Fruit fly (Drosophila melanogaster) whole organism, embryonic: ENCODE results near the gene CG5808.

Experiments used
- Ada2b ChIP-seq: fragments of 200-800 bp; sonication (Bioruptor generic); IDR thresholded peaks from 2 replicates; pipeline ENCODE4 v1.3.6; 2022; ENCODE audit warnings: missing biosample characterization, missing genetic modification characterization
- Aef1 ChIP-seq: fragments of 200-800 bp; sonication (Bioruptor generic); IDR thresholded peaks from 3 replicates; pipeline ENCODE4 v1.3.6; 2022; ENCODE audit warnings: missing biosample characterization, missing genetic modification characterization
- B-H2 ChIP-seq: fragments of 200-800 bp; sonication (Bioruptor generic); optimal IDR thresholded peaks from 2 replicates; lab custom pipeline; 2018; ENCODE audit warnings: missing biosample characterization, mild to moderate bottlenecking, missing genetic modification characterization
- BtbVII ChIP-seq: fragments of 200-800 bp; sonication (Bioruptor generic); optimal IDR thresholded peaks from 3 replicates; lab custom pipeline; 2017; ENCODE audit warnings: missing biosample characterization, mild to moderate bottlenecking, missing genetic modification characterization
- CG10565 ChIP-seq: fragments of 200-800 bp; sonication (Bioruptor generic); optimal IDR thresholded peaks from 3 replicates; lab custom pipeline; 2016; ENCODE audit warnings: missing biosample characterization, mild to moderate bottlenecking, missing genetic modification characterization
- CG11398 ChIP-seq: fragments of 200-800 bp; sonication (Bioruptor generic); optimal IDR thresholded peaks from 2 replicates; lab custom pipeline; 2016; ENCODE audit warnings: missing biosample characterization, missing genetic modification characterization
- CG13424 ChIP-seq: fragments of 200-800 bp; sonication (Bioruptor generic); optimal IDR thresholded peaks from 2 replicates; lab custom pipeline; 2019; ENCODE audit warnings: missing biosample characterization, mild to moderate bottlenecking, missing genetic modification characterization, moderate library complexity
- CG15269 ChIP-seq: fragments of 200-800 bp; sonication (Bioruptor generic); optimal IDR thresholded peaks from 2 replicates; lab custom pipeline; 2018; ENCODE audit warnings: missing biosample characterization, mild to moderate bottlenecking, missing genetic modification characterization, moderate library complexity
- CG15514 ChIP-seq: fragments of 200-800 bp; sonication (Bioruptor generic); optimal IDR thresholded peaks from 3 replicates; lab custom pipeline; 2017; ENCODE audit warnings: missing biosample characterization, missing genetic modification characterization, mild to moderate bottlenecking, moderate library complexity, missing genetic modification reagents
- CG17359 ChIP-seq: fragments of 200-800 bp; sonication (Bioruptor generic); optimal IDR thresholded peaks from 3 replicates; lab custom pipeline; 2018; ENCODE audit warnings: missing biosample characterization, mild to moderate bottlenecking, missing genetic modification characterization, moderate library complexity
- CG17612 ChIP-seq: fragments of 200-800 bp; sonication (Bioruptor generic); IDR thresholded peaks from 2 replicates; pipeline ENCODE4 v1.3.6; 2022; ENCODE audit warnings: missing biosample characterization, missing genetic modification characterization
- CG17829 ChIP-seq: fragments of 200-800 bp; optimal IDR thresholded peaks from 2 replicates; lab custom pipeline; 2019; ENCODE audit warnings: missing biosample characterization, mild to moderate bottlenecking, missing genetic modification characterization, moderate library complexity
- CG18011 ChIP-seq: fragments of 200-800 bp; sonication (Bioruptor generic); optimal IDR thresholded peaks from 2 replicates; lab custom pipeline; 2017; ENCODE audit warnings: missing biosample characterization, missing genetic modification characterization, mild to moderate bottlenecking, moderate library complexity, missing genotype
- CG30431 ChIP-seq: fragments of 200-800 bp; sonication (Bioruptor generic); optimal IDR thresholded peaks from 2 replicates; lab custom pipeline; 2017; ENCODE audit warnings: missing biosample characterization, missing genetic modification characterization
- CG3065 ChIP-seq: fragments of 200-800 bp; sonication (Bioruptor generic); optimal IDR thresholded peaks from 2 replicates; lab custom pipeline; 2016; ENCODE audit warnings: missing biosample characterization, missing genetic modification characterization
- CG4328 ChIP-seq: fragments of 200-800 bp; sonication (Bioruptor generic); optimal IDR thresholded peaks from 3 replicates; lab custom pipeline; 2017; ENCODE audit warnings: missing biosample characterization, missing genetic modification reagents, missing genetic modification characterization
- CG4424 ChIP-seq: fragments of 200-800 bp; sonication (Bioruptor generic); optimal IDR thresholded peaks from 3 replicates; lab custom pipeline; 2016; ENCODE audit warnings: missing biosample characterization, missing genetic modification characterization
- CG6813 ChIP-seq: fragments of 200-800 bp; sonication (Bioruptor generic); optimal IDR thresholded peaks from 2 replicates; lab custom pipeline; 2017; ENCODE audit warnings: missing biosample characterization, missing genetic modification characterization, mild to moderate bottlenecking, moderate library complexity, missing genetic modification reagents
- CG6854 ChIP-seq: fragments of 200-800 bp; sonication (Bioruptor generic); optimal IDR thresholded peaks from 3 replicates; lab custom pipeline; 2017; ENCODE audit warnings: missing biosample characterization, mild to moderate bottlenecking, missing genetic modification characterization
- CG7786 ChIP-seq: fragments of 200-800 bp; sonication (Bioruptor generic); optimal IDR thresholded peaks from 2 replicates; lab custom pipeline; 2016; ENCODE audit warnings: missing biosample characterization, missing genetic modification characterization
- CG8089 ChIP-seq: fragments of 200-800 bp; sonication (Bioruptor generic); optimal IDR thresholded peaks from 3 replicates; lab custom pipeline; 2016; ENCODE audit warnings: missing biosample characterization, missing genetic modification characterization
- D19B ChIP-seq: fragments of 200-800 bp; sonication (Bioruptor generic); optimal IDR thresholded peaks from 2 replicates; lab custom pipeline; 2017; ENCODE audit warnings: missing biosample characterization, mild to moderate bottlenecking, missing genetic modification characterization
- Dbx ChIP-seq: fragments of 200-800 bp; sonication (Bioruptor generic); IDR thresholded peaks from 3 replicates; pipeline ENCODE4 v1.3.6; 2022; ENCODE audit warnings: missing biosample characterization, missing genetic modification characterization
- Dll ChIP-seq: fragments of 200-800 bp; sonication (Bioruptor generic); IDR thresholded peaks from 4 replicates; pipeline ENCODE4 v1.3.6; 2022; ENCODE audit warnings: missing biosample characterization, missing genetic modification characterization; ENCODE audit not compliant: partially characterized antibody
- Doc2 ChIP-seq: fragments of 200-800 bp; sonication (Bioruptor generic); IDR thresholded peaks from 2 replicates; pipeline ENCODE4 v1.3.6; 2022; ENCODE audit warnings: missing biosample characterization, missing genetic modification characterization
- Ets65A ChIP-seq: fragments of 200-800 bp; sonication (Bioruptor generic); peaks from one replicate; lab custom pipeline; 2016; ENCODE audit warnings: missing biosample characterization, missing genetic modification characterization
- H2.0 ChIP-seq: fragments of 200-800 bp; sonication (Bioruptor generic); IDR thresholded peaks from 2 replicates; pipeline ENCODE4 v1.3.6; 2022; ENCODE audit warnings: missing biosample characterization, missing genetic modification characterization
- HLH4C ChIP-seq: fragments of 200-800 bp; sonication (Bioruptor generic); IDR thresholded peaks from 3 replicates; pipeline ENCODE4 v1.3.6; 2022; ENCODE audit warnings: missing biosample characterization, missing genetic modification characterization; ENCODE audit not compliant: partially characterized antibody
- Hey ChIP-seq: fragments of 200-800 bp; sonication (Bioruptor generic); optimal IDR thresholded peaks from 3 replicates; lab custom pipeline; 2018; ENCODE audit warnings: missing biosample characterization, mild to moderate bottlenecking, missing genetic modification characterization
- Lhr ChIP-seq: fragments of 200-800 bp; sonication (Bioruptor generic); optimal IDR thresholded peaks from 3 replicates; lab custom pipeline; 2017; ENCODE audit warnings: mild to moderate bottlenecking, missing biosample characterization, missing genetic modification reagents, missing genetic modification characterization
- Mad ChIP-seq: fragments of 200-800 bp; sonication (Bioruptor generic); optimal IDR thresholded peaks from 2 replicates; lab custom pipeline; 2016; ENCODE audit warnings: missing biosample characterization, missing genetic modification characterization
- Nf-YA ChIP-seq: fragments of 200-800 bp; sonication (Bioruptor generic); IDR thresholded peaks from 2 replicates; pipeline ENCODE4 v1.3.6; 2022; ENCODE audit warnings: missing biosample characterization, missing genetic modification characterization
- Scr ChIP-seq: fragments of 200-800 bp; sonication (Bioruptor generic); IDR thresholded peaks from 2 replicates; pipeline ENCODE4 v1.3.6; 2022; ENCODE audit warnings: missing biosample characterization, missing genetic modification characterization; ENCODE audit not compliant: partially characterized antibody
- az2 ChIP-seq: fragments of 200-800 bp; sonication (Bioruptor generic); optimal IDR thresholded peaks from 3 replicates; lab custom pipeline; 2016; ENCODE audit warnings: missing biosample characterization, missing genetic modification characterization
- caup ChIP-seq: fragments of 200-800 bp; sonication (Bioruptor generic); optimal IDR thresholded peaks from 3 replicates; lab custom pipeline; 2017; ENCODE audit warnings: missing biosample characterization, mild to moderate bottlenecking, missing genetic modification characterization, moderate library complexity; ENCODE audit not compliant: severe bottlenecking
- danr ChIP-seq: fragments of 200-800 bp; sonication (Bioruptor generic); IDR thresholded peaks from 2 replicates; pipeline ENCODE4 v1.3.6; 2022; ENCODE audit warnings: missing biosample characterization, missing genetic modification characterization
- ftz-f1 ChIP-seq: fragments of 200-800 bp; sonication (Bioruptor generic); optimal IDR thresholded peaks from 2 replicates; lab custom pipeline; 2016; ENCODE audit warnings: missing biosample characterization, missing genetic modification characterization
- grau ChIP-seq: fragments of 200-800 bp; optimal IDR thresholded peaks from 3 replicates; lab custom pipeline; 2019; ENCODE audit warnings: missing biosample characterization, mild to moderate bottlenecking, missing genetic modification characterization, moderate library complexity
- jumu ChIP-seq: fragments of 200-800 bp; sonication (Bioruptor generic); optimal IDR thresholded peaks from 3 replicates; lab custom pipeline; 2016; ENCODE audit warnings: missing biosample characterization, missing genetic modification characterization
- lilli ChIP-seq: fragments of 200-800 bp; sonication (Bioruptor generic); optimal IDR thresholded peaks from 3 replicates; lab custom pipeline; 2016; ENCODE audit warnings: missing biosample characterization, missing genetic modification characterization
- mirr ChIP-seq: fragments of 200-800 bp; sonication (Bioruptor generic); optimal IDR thresholded peaks from 3 replicates; lab custom pipeline; 2018; ENCODE audit warnings: missing biosample characterization, mild to moderate bottlenecking, missing genetic modification characterization
- pita ChIP-seq: fragments of 200-800 bp; sonication (Bioruptor generic); optimal IDR thresholded peaks from 2 replicates; lab custom pipeline; 2017; ENCODE audit warnings: missing biosample characterization, mild to moderate bottlenecking, missing genetic modification characterization
- prd ChIP-seq, 3 experiments: fragments of >200 bp in 2 of 3; fragments of 200-800 bp in 1 of 3; sonication (Bioruptor generic) in 1 of 3; optimal IDR thresholded peaks in 2 of 3; IDR thresholded peaks in 1 of 3; 2 replicates in 2 of 3; 3 replicates in 1 of 3; pipeline versions ENCODE4 v1.3.6 to Lab custom; 2017 to 2022; ENCODE audit warnings: missing biosample characterization in 1 of 3, missing genetic modification characterization in 1 of 3
- schlank ChIP-seq: fragments of 200-800 bp; sonication (Bioruptor generic); optimal IDR thresholded peaks from 2 replicates; lab custom pipeline; 2018; ENCODE audit warnings: missing biosample characterization, mild to moderate bottlenecking, missing genetic modification characterization
- sens ChIP-seq: fragments of 200-800 bp; sonication (Bioruptor generic); peaks from one replicate; lab custom pipeline; 2016; ENCODE audit warnings: missing biosample characterization, missing genetic modification characterization
- so ChIP-seq: fragments of 200-800 bp; sonication (Bioruptor generic); IDR thresholded peaks from 3 replicates; pipeline ENCODE4 v1.3.6; 2022; ENCODE audit warnings: missing biosample characterization, missing genetic modification characterization
- stc ChIP-seq: fragments of 200-800 bp; sonication (Bioruptor generic); IDR thresholded peaks from 2 replicates; pipeline ENCODE4 v1.3.6; 2022; ENCODE audit warnings: missing biosample characterization, missing genetic modification characterization
- stwl ChIP-seq: fragments of 200-800 bp; sonication (Bioruptor generic); optimal IDR thresholded peaks from 3 replicates; lab custom pipeline; 2018; ENCODE audit warnings: missing biosample characterization, mild to moderate bottlenecking, missing genetic modification characterization, moderate library complexity
- unpg ChIP-seq: fragments of 200-800 bp; sonication (Bioruptor generic); optimal IDR thresholded peaks from 3 replicates; lab custom pipeline; 2018; ENCODE audit warnings: missing biosample characterization, mild to moderate bottlenecking, missing genetic modification characterization, moderate library complexity
- wor ChIP-seq: fragments of 200-800 bp; sonication (Bioruptor generic); IDR thresholded peaks from 2 replicates; pipeline ENCODE4 v1.3.6; 2022; ENCODE audit warnings: missing biosample characterization, missing genetic modification characterization

CG5808 gene

DNA sequence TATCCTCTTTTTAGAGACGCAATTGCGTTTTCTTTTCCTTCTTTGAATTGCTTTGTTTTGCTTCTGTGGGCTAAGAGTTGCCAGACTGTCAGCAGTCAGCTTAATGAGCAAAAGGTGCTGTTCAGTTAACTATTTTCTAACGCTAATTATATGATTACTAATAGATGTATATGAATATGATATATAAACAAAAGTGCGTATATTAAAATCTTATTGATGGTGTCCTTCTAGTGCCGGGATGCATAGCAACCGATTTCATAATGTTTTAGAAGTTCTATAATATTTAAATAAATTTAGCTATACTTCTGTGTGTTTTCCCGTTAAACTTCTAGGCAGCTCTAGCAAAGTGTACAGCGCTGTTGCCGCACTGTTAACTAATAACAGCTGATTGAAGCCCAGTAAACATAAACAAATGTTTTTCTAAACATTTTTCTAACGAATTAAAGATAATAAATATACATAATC, 13.1 kb upstream of the CG5808 start, which contains the start of the genes Kaz and CG43273 (continued):
- TF ChIP-seq CG3065 (GFP tag; lab: Kevin White, UChicago) = no peak
- 0 out of 2 replicates have a peak, but pooled peaks have one; percentile 11 for TF ChIP-seq stc (GFP tag; lab: Robert Waterston, UW)
- peak; percentile 23 for TF ChIP-seq CG4328 (GFP tag; lab: Kevin White, UChicago)
- TF ChIP-seq Dll (GFP tag; lab: Robert Waterston, UW) = 0 out of 4 replicates have a peak, but pooled peaks have one; percentile 25
- TF ChIP-seq mirr = no peak
- TF ChIP-seq pita = no peak
- no peak for TF ChIP-seq B-H2
- no peak for TF ChIP-seq Dbx (GFP tag; lab: Robert Waterston, UW)
- no peak for TF ChIP-seq Doc2 (GFP tag; lab: Robert Waterston, UW)
- no peak for TF ChIP-seq CG10565 (GFP tag; lab: Kevin White, UChicago)
- TF ChIP-seq jumu = no peak
- TF ChIP-seq caup = no peak
- no peak for TF ChIP-seq CG17612 (GFP tag; lab: Robert Waterston, UW)
- TF ChIP-seq CG11398 (GFP tag; lab: Kevin White, UChicago) = no peak
- TF ChIP-seq Ets65A = peak; percentile 87
- TF ChIP-seq Scr (GFP tag; lab: Robert Waterston, UW) = peak; percentile 30; the same call in 1 of the 2 replicates
- no peak for TF ChIP-seq Ada2b (GFP tag; lab: Robert Waterston, UW)
- peak; percentile 46 for TF ChIP-seq CG17359 (tag; lab: Kevin White, UChicago)
- TF ChIP-seq CG15514 (GFP tag; lab: Kevin White, UChicago) = peak; percentile 37
- TF ChIP-seq BtbVII = no peak
- TF ChIP-seq Hey (tag; lab: Kevin White, UChicago) = no peak
- TF ChIP-seq CG4424 (GFP tag; lab: Kevin White, UChicago) = peak; percentile 51
- TF ChIP-seq stwl (tag; lab: Kevin White, UChicago) = no peak
- TF ChIP-seq CG15269 (tag; lab: Kevin White, UChicago) = no peak
- TF ChIP-seq CG18011 (GFP tag; lab: Kevin White, UChicago) = peak; percentile 57
- peak; percentile 81 for TF ChIP-seq sens (GFP tag; lab: Kevin White, UChicago)
- TF ChIP-seq ftz-f1 (GFP tag; lab: Kevin White, UChicago) = no peak
- peak; percentile 36 for TF ChIP-seq Mad
- TF ChIP-seq Aef1 = peak; percentile 12; the same call in 1 of the 3 replicates
- TF ChIP-seq danr = no peak
- peak; percentile 55 for TF ChIP-seq az2 (GFP tag; lab: Kevin White, UChicago)
- peak; percentile 73 for TF ChIP-seq lilli (GFP tag; lab: Kevin White, UChicago)
- no peak for TF ChIP-seq prd (optimal IDR thresholded peaks at IDR 0.05; lab: Kevin White, UChicago)
- TF ChIP-seq prd (GFP tag; IDR thresholded peaks at IDR 0.05; lab: Robert Waterston, UW) = peak; percentile 64; the same call in 2 of the 3 replicates
- no peak for TF ChIP-seq wor (GFP tag; lab: Robert Waterston, UW)
- TF ChIP-seq Nf-YA = no peak
- no peak for TF ChIP-seq grau (tag; lab: Kevin White, UChicago)
- TF ChIP-seq CG30431 = no peak
- TF ChIP-seq CG17829 (tag; lab: Kevin White, UChicago) = peak; percentile 73
- TF ChIP-seq schlank = no peak
- TF ChIP-seq so (GFP tag; lab: Robert Waterston, UW) = no peak
- TF ChIP-seq CG6813 (GFP tag; lab: Kevin White, UChicago) = no peak
- TF ChIP-seq CG6854 (GFP tag; lab: Kevin White, UChicago) = peak; percentile 11
- no peak for TF ChIP-seq CG8089 (GFP tag; lab: Kevin White, UChicago)
- TF ChIP-seq Lhr (GFP tag; lab: Kevin White, UChicago) = no peak
- TF ChIP-seq CG13424 (tag; lab: Kevin White, UChicago) = peak; percentile 77
- no peak for TF ChIP-seq D19B (GFP tag; lab: Kevin White, UChicago)
- no peak for TF ChIP-seq HLH4C (GFP tag; lab: Robert Waterston, UW)
- TF ChIP-seq H2.0 (GFP tag; lab: Robert Waterston, UW) = no peak; the same call in 1 of the 2 replicates
- no peak for TF ChIP-seq CG7786 (GFP tag; lab: Kevin White, UChicago)
- TF ChIP-seq unpg (GFP tag; lab: Kevin White, UChicago) = no peak
